Worm (Caenorhabditis elegans): Measurements from ENCODE around the gene F54B11.4.

Gene F54B11.4

DNA sequence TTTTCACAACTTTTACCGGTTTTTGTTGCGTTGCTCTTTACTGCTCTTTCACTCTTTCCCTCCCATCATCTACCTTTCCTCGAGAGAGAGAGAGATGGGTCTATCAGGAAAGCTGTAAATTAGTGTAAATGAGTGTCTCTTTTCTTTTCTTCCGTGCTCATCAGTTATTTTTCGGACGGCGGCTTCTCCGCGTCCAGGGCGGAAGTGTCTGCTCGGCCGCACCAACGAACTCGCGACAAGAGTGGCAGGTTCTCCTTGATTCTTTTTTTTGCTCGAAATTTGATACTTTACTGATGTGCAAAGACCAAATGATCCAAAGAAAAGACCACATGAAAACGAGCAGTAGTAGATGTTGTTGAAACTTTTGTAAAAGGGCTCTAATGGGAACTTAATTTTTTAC is 33.8 kb upstream of the F54B11.4 start:
- TF ChIP-seq madf-6 (GFP tag; IDR thresholded peaks at IDR 0.05) (no peak), xnd-1 (tag; optimal IDR thresholded peaks at IDR 0.05) (no peak), zfh-2 (GFP tag; conservative IDR thresholded peaks at IDR 0.05) (no peak; the same call in 1 of the 2 replicates), bed-1 (GFP tag; IDR thresholded peaks at IDR 0.05) (no peak), somi-1 (GFP tag; optimal IDR thresholded peaks at IDR 0.05) (peak; percentile 7)

DNA sequence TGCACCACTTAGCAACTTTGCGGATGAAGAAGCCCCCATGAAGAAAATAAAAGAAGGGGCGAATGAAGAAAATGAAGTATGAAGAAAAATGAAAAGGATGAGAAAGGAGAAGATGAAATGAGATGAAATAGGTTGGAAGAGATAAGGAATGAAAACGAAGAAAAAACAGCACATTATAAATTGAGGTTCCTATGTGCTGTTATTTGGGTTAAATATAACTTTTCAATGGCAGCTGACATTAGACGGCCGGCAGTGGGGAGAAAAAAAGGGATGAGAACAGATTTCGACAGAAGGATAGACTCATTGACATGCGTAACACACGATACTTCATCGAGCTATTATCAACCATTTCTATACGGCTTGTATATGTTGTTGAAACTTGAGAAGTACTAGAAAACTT is 30.5 kb upstream of the F54B11.4 start:
- no peak for TF ChIP-seq B0261.1 (tag; optimal IDR thresholded peaks at IDR 0.05)
- TF ChIP-seq Y79H2A.3 (GFP tag; conservative IDR thresholded peaks at IDR 0.05): no peak
- TF ChIP-seq attf-3 (GFP tag; conservative IDR thresholded peaks at IDR 0.05): no peak
- TF ChIP-seq F52B5.7 (tag; optimal IDR thresholded peaks at IDR 0.05): no peak

DNA sequence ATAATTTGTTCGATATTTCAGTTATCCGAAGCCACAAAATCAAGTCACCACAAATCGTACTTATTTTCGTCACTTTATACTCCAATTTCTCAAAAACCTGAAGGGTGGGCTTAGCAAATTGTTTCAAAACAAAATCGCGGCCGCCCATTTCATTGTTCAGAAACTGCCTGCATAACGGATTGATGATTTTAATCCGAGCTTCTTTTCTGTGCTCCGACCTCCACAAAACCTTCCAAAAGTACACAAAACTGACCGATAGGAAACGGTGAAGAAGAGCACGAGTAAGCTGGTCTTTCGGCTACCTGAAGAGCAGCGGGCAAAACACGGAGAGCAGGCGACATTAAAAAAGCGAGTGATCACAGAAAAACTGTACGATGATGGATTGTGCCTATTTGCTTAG is 26.0 kb upstream of the F54B11.4 start, which contains the start of gene R01E6.2:
TSS of gene R01E6.2 (minus strand) at position 101 of the 400 bp plus-strand sequence.
- TF ChIP-seq nfya-2 (GFP tag; IDR thresholded peaks at IDR 0.05): no peak
- TF ChIP-seq madf-6 (GFP tag; IDR thresholded peaks at IDR 0.05): no peak
- no peak for TF ChIP-seq Y53G8AR.9 (GFP tag; conservative IDR thresholded peaks at IDR 0.05)
- no peak for TF ChIP-seq tlf-1 (GFP tag; optimal IDR thresholded peaks at IDR 0.05)
- no peak for TF ChIP-seq F22D6.2 (tag; optimal IDR thresholded peaks at IDR 0.05)
- TF ChIP-seq atf-7 (tag; optimal IDR thresholded peaks at IDR 0.05): no peak
- TF ChIP-seq ztf-22 (GFP tag; optimal IDR thresholded peaks at IDR 0.05): no peak
- no peak for TF ChIP-seq madf-8 (GFP tag; conservative IDR thresholded peaks at IDR 0.05)
- no peak for TF ChIP-seq fkh-3 (tag; optimal IDR thresholded peaks at IDR 0.05)
- no peak for TF ChIP-seq nfyb-1 (GFP tag; IDR thresholded peaks at IDR 0.05)
- no peak for TF ChIP-seq Y79H2A.3 (GFP tag; conservative IDR thresholded peaks at IDR 0.05)
- TF ChIP-seq rec-8 (tag; optimal IDR thresholded peaks at IDR 0.05): no peak
- no peak for TF ChIP-seq Y67H2A.10 (GFP tag; conservative IDR thresholded peaks at IDR 0.05)
- TF ChIP-seq egrh-3 (GFP tag; IDR thresholded peaks at IDR 0.05): no peak
- no peak for TF ChIP-seq B0261.1 (tag; optimal IDR thresholded peaks at IDR 0.05)
- no peak for TF ChIP-seq nhr-90 (tag; optimal IDR thresholded peaks at IDR 0.05)
- no peak for TF ChIP-seq snpc-1.3 (tag; optimal IDR thresholded peaks at IDR 0.05; ENCODE audit: insufficient read depth)
- no peak for TF ChIP-seq hsf-1 (GFP tag; IDR thresholded peaks at IDR 0.05)

DNA sequence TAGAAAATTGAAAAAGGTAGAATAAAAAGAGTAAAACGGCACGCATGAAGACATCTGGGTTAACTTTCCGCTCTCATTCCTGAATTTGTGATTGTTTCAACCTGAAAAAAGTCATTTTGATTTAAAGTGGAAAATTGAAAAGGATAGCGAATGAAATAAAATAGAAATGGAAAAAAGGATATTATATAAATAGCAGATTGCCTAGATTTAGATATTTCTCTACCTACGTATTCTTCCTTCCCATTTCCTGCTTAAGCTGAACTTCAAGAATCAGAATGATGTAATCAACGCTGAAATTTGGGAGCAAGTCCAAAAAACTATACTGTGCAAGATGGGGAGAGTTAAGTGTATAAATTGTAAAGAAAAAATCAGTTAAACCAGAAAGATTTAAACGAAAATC is 22.6 kb upstream of the F54B11.4 start, which contains the start of gene R01E6.7:
TSS of gene R01E6.7 (minus strand) at position 101 of the 400 bp plus-strand sequence.
- TF ChIP-seq sptf-2 (GFP tag; optimal IDR thresholded peaks at IDR 0.05) (no peak), rec-8 (tag; optimal IDR thresholded peaks at IDR 0.05) (no peak), F33H1.4 (GFP tag; IDR thresholded peaks at IDR 0.05) (no peak), snpc-1.1 (tag; optimal IDR thresholded peaks at IDR 0.05; ENCODE audit: insufficient read depth) (no peak), zim-3 (tag; optimal IDR thresholded peaks at IDR 0.05) (no peak), ZK185.1 (tag; optimal IDR thresholded peaks at IDR 0.05; ENCODE audit: poor library complexity, severe bottlenecking) (no peak), dpl-1 (GFP tag; optimal IDR thresholded peaks at IDR 0.05) (no peak), let-526 (GFP tag; IDR thresholded peaks at IDR 0.05) (no peak), egl-44 (GFP tag; IDR thresholded peaks at IDR 0.05) (no peak), bed-1 (GFP tag; IDR thresholded peaks at IDR 0.05) (no peak), pbrm-1 (GFP tag; IDR thresholded peaks at IDR 0.05) (no peak), dox-1 (GFP tag; IDR thresholded peaks at IDR 0.05) (no peak), lin-26 (GFP tag; IDR thresholded peaks at IDR 0.05) (no peak), nhr-179 (tag; optimal IDR thresholded peaks at IDR 0.05) (no peak), unc-62 (GFP tag; optimal IDR thresholded peaks at IDR 0.05) (no peak), mel-28 (tag; optimal IDR thresholded peaks at IDR 0.05; ENCODE audit: borderline replicate concordance) (no peak), lin-40 (tag; optimal IDR thresholded peaks at IDR 0.05) (no peak)

All from whole organism, young adult.